Fruit fly (Drosophila melanogaster) S2 (cell line): ENCODE measurements around the gene CG17129.

Experiments used
- CG8478 ChIP-seq: fragments of >200 bp; optimal IDR thresholded peaks from 2 replicates; lab custom pipeline; 2018
- CTCF ChIP-seq, 2 experiments: fragments of >200 bp; optimal IDR thresholded peaks; 2 replicates each; lab custom pipeline; 2018

dm6 chr3L:634319-635015 lies 45.7 kb downstream of the CG17129 start:
- TF ChIP-seq CG8478 (lab: Kevin White, UChicago): no peak
- TF ChIP-seq CTCF (optimal IDR thresholded peaks at IDR 0.05; lab: Kevin White, UChicago): no peak
